Worm (Caenorhabditis elegans): ENCODE measurements around the gene F18C5.5.

- TF ChIP-seq him-1 (tag; optimal IDR thresholded peaks at IDR 0.05), result no peak
- no peak for TF ChIP-seq W03F9.2 (tag; optimal IDR thresholded peaks at IDR 0.05)
- no peak for TF ChIP-seq dao-5 (tag; optimal IDR thresholded peaks at IDR 0.05)
Measured at ce11 chrII:6521316-6521715, 45.2 kb downstream of the F18C5.5 start, which contains the start of gene toe-2.

Measured in whole organism, L4/young adult.